Worm (Caenorhabditis elegans) whole organism, L1 larva: Measurements from ENCODE around the gene F28H6.6.

Source experiments
- C16A3.4 ChIP-seq: fragments of 150-350 bp; optimal IDR thresholded peaks from 2 replicates; lab custom pipeline; 2014; ENCODE audit warnings: missing biosample characterization, missing genetic modification characterization
- C34B4.2 ChIP-seq: sonication (generic microtip); optimal IDR thresholded peaks from 2 replicates; lab custom pipeline; 2017; ENCODE audit warnings: mild to moderate bottlenecking, missing genetic modification characterization, missing compliant biosample characterization
- aha-1 ChIP-seq: fragments of 150-350 bp; optimal IDR thresholded peaks from 2 replicates; lab custom pipeline; 2014; ENCODE audit warnings: missing biosample characterization, missing genetic modification characterization
- alr-1 ChIP-seq: fragments of 200-800 bp; sonication (Bioruptor generic); optimal IDR thresholded peaks from 2 replicates; lab custom pipeline; 2018; ENCODE audit warnings: borderline replicate concordance, mild to moderate bottlenecking, missing genetic modification characterization, missing compliant biosample characterization
- aly-2 ChIP-seq: fragments of 150-350 bp; optimal IDR thresholded peaks from 2 replicates; lab custom pipeline; 2014; ENCODE audit warnings: missing biosample characterization, missing genetic modification characterization
- ama-1 ChIP-seq: fragments of 150-350 bp; optimal IDR thresholded peaks from 2 replicates; lab custom pipeline; 2014
- blmp-1 ChIP-seq: fragments of 150-350 bp; optimal IDR thresholded peaks from 2 replicates; lab custom pipeline; 2014; ENCODE audit warnings: missing biosample characterization, missing genetic modification characterization
- ceh-8 ChIP-seq: fragments of 200-800 bp; sonication (Bioruptor generic); optimal IDR thresholded peaks from 2 replicates; lab custom pipeline; 2018; ENCODE audit warnings: mild to moderate bottlenecking, missing genetic modification characterization, moderate library complexity, missing compliant biosample characterization
- ceh-82 ChIP-seq, 3 experiments: fragments of 150-350 bp in 1 of 3; sonication (generic microtip) in 2 of 3; optimal IDR thresholded peaks; 2 replicates each; lab custom pipeline; 2014 to 2017; ENCODE audit warnings: missing biosample characterization in 3 of 3, missing genetic modification characterization in 3 of 3
- dpl-1 ChIP-seq, 3 experiments: fragments of 150-350 bp in 2 of 3; sonication (generic microtip) in 1 of 3; optimal IDR thresholded peaks; 2 replicates each; lab custom pipeline; 2014 to 2017; ENCODE audit warnings: missing biosample characterization in 3 of 3, missing genetic modification characterization in 3 of 3, missing genetic modification reagents in 3 of 3
- efl-1 ChIP-seq, 4 experiments: fragments of 150-350 bp; optimal IDR thresholded peaks in 3 of 4; peaks in 1 of 4; 1 replicate in 1 of 4; 2 replicates in 3 of 4; lab custom pipeline; 2014; ENCODE audit warnings: missing biosample characterization in 2 of 4, missing genetic modification characterization in 2 of 4, missing genetic modification reagents in 2 of 4
- egl-13 ChIP-seq: sonication (generic microtip); optimal IDR thresholded peaks from 2 replicates; lab custom pipeline; 2016; ENCODE audit warnings: missing genotype, missing genetic modification reagents, missing genetic modification characterization, missing compliant biosample characterization
- egl-27 ChIP-seq, 2 experiments: fragments of 150-350 bp in 1 of 2; sonication (generic microtip); optimal IDR thresholded peaks; 3 replicates each; lab custom pipeline; 2017 to 2018; ENCODE audit warnings: missing biosample characterization in 2 of 2, missing genetic modification characterization in 2 of 2, missing genetic modification reagents in 2 of 2
- fkh-4 ChIP-seq: sonication (generic microtip); optimal IDR thresholded peaks from 2 replicates; lab custom pipeline; 2016; ENCODE audit warnings: missing compliant biosample characterization, missing genetic modification characterization, borderline replicate concordance
- fkh-8 ChIP-seq: sonication (generic microtip); optimal IDR thresholded peaks from 2 replicates; lab custom pipeline; 2016; ENCODE audit warnings: mild to moderate bottlenecking, missing genetic modification characterization, missing compliant biosample characterization
- hlh-4 ChIP-seq: sonication (generic microtip); optimal IDR thresholded peaks from 2 replicates; lab custom pipeline; 2016; ENCODE audit warnings: mild to moderate bottlenecking, missing genetic modification characterization, missing compliant biosample characterization
- hpl-2 ChIP-seq: fragments of 150-350 bp; optimal IDR thresholded peaks from 2 replicates; lab custom pipeline; 2014; ENCODE audit warnings: missing biosample characterization, missing genetic modification reagents, missing genetic modification characterization
- isw-1 ChIP-seq: fragments of 200-800 bp; sonication (Bioruptor generic); IDR thresholded peaks from 2 replicates; pipeline ENCODE4 v1.3.6; 2022; ENCODE audit warnings: missing genetic modification characterization, missing compliant biosample characterization
- lin-13 ChIP-seq: fragments of 150-350 bp; optimal IDR thresholded peaks from 2 replicates; lab custom pipeline; 2014; ENCODE audit warnings: missing biosample characterization, missing genetic modification reagents, missing genetic modification characterization
- lin-14 ChIP-seq: fragments of 200-800 bp; sonication (Bioruptor generic); optimal IDR thresholded peaks from 2 replicates; lab custom pipeline; 2018; ENCODE audit warnings: mild to moderate bottlenecking, missing genetic modification characterization, moderate library complexity, missing compliant biosample characterization
- lin-35 ChIP-seq, 2 experiments: fragments of 150-350 bp; optimal IDR thresholded peaks; 2 replicates each; lab custom pipeline; 2014; ENCODE audit warnings: missing biosample characterization in 2 of 2, missing genetic modification characterization in 2 of 2, missing genetic modification reagents in 2 of 2
- lin-39 ChIP-seq: fragments of 150-350 bp; optimal IDR thresholded peaks from 2 replicates; lab custom pipeline; 2014; ENCODE audit warnings: missing biosample characterization, missing genetic modification reagents, missing genetic modification characterization
- lsy-2 ChIP-seq, 2 experiments: fragments of 150-350 bp; optimal IDR thresholded peaks; 2 replicates each; lab custom pipeline; 2014; ENCODE audit warnings: missing biosample characterization in 2 of 2, missing genetic modification characterization in 2 of 2
- mab-9 ChIP-seq: fragments of 200-800 bp; sonication (Bioruptor generic); IDR thresholded peaks from 2 replicates; pipeline ENCODE4 v1.3.6; 2022; ENCODE audit warnings: missing genetic modification reagents, missing genetic modification characterization, missing compliant biosample characterization
- mdl-1 ChIP-seq, 2 experiments: fragments of 150-350 bp; optimal IDR thresholded peaks; 2 replicates each; lab custom pipeline; 2014 to 2017; ENCODE audit warnings: missing biosample characterization in 2 of 2, missing genetic modification characterization in 2 of 2, inconsistent platforms in 1 of 2
- mef-2 ChIP-seq: fragments of 150-350 bp; optimal IDR thresholded peaks from 2 replicates; lab custom pipeline; 2014; ENCODE audit warnings: missing biosample characterization, missing genetic modification characterization
- mep-1 ChIP-seq: fragments of 150-350 bp; optimal IDR thresholded peaks from 2 replicates; lab custom pipeline; 2014; ENCODE audit warnings: missing biosample characterization, missing genetic modification characterization
- nhr-19 ChIP-seq: fragments of 200-800 bp; sonication (Bioruptor generic); conservative IDR thresholded peaks from 2 replicates; pipeline ENCODE4 v1.3.6; 2022; ENCODE audit warnings: missing genetic modification characterization, missing compliant biosample characterization
- nhr-20 ChIP-seq: sonication (generic microtip); optimal IDR thresholded peaks from 2 replicates; lab custom pipeline; 2016; ENCODE audit warnings: mild to moderate bottlenecking, missing genetic modification characterization, missing compliant biosample characterization
- nhr-47 ChIP-seq: sonication (generic microtip); optimal IDR thresholded peaks from 2 replicates; lab custom pipeline; 2016; ENCODE audit warnings: mild to moderate bottlenecking, missing genetic modification characterization, moderate library complexity, missing compliant biosample characterization
- nhr-71 ChIP-seq: sonication (generic microtip); optimal IDR thresholded peaks from 2 replicates; lab custom pipeline; 2016; ENCODE audit warnings: mild to moderate bottlenecking, missing genetic modification characterization, moderate library complexity, missing compliant biosample characterization
- nhr-76 ChIP-seq: sonication (generic microtip); optimal IDR thresholded peaks from 2 replicates; lab custom pipeline; 2017; ENCODE audit warnings: missing biosample characterization, missing genetic modification characterization
- nhr-85 ChIP-seq: sonication (generic microtip); peaks from one replicate; lab custom pipeline; 2016; ENCODE audit warnings: missing genetic modification characterization, inconsistent platforms, missing compliant biosample characterization
- rnt-1 ChIP-seq: sonication (generic microtip); optimal IDR thresholded peaks from 2 replicates; lab custom pipeline; 2016; ENCODE audit warnings: mild to moderate bottlenecking, missing genetic modification characterization, moderate library complexity, missing compliant biosample characterization
- sup-37 ChIP-seq: fragments of 200-800 bp; sonication (Bioruptor generic); optimal IDR thresholded peaks from 2 replicates; lab custom pipeline; 2018; ENCODE audit warnings: mild to moderate bottlenecking, missing genetic modification characterization, missing compliant biosample characterization
- tbx-2 ChIP-seq: sonication (generic microtip); optimal IDR thresholded peaks from 2 replicates; lab custom pipeline; 2016; ENCODE audit warnings: missing genetic modification characterization, missing compliant biosample characterization
- unc-62 ChIP-seq: fragments of 150-350 bp; optimal IDR thresholded peaks from 2 replicates; lab custom pipeline; 2014; ENCODE audit warnings: missing biosample characterization, missing genetic modification reagents, missing genetic modification characterization
- unc-86 ChIP-seq: sonication (generic microtip); optimal IDR thresholded peaks from 2 replicates; lab custom pipeline; 2016; ENCODE audit warnings: missing genetic modification characterization, missing compliant biosample characterization
- vab-15 ChIP-seq: sonication (generic microtip); optimal IDR thresholded peaks from 2 replicates; lab custom pipeline; 2017; ENCODE audit warnings: missing genotype, mild to moderate bottlenecking, missing genetic modification characterization, missing compliant biosample characterization

Gene F28H6.6

DNA sequence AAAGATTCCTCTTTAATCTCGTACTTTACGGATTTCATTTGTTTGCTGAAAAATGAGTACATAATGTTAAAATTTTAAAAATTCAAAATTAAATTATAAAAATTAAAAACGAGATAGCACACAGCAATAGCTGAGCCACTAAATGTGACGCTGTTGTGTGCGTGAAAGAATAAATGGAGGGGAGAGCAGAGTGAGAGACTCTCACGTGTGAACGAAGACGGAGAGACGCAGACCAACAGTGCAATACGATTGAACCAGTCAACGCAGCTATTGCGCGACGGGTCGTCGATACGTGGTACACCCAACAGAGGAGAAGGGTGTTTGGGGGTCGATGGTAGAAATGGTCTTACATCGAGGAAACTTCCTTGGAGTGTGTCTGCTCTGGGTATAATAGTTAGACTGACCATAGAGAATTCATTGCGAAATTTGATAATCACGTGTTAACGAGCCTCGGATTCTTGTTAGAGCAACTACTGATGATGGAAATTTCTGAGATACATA is 27.0 kb downstream of the F28H6.6 start, which contains the start of gene F16B12.4 (continued):
- TF ChIP-seq mep-1 (tag; lab: Kevin White, UChicago) (peak; percentile 8), lin-13 (GFP tag; lab: Kevin White, UChicago) (no peak), hpl-2 (GFP tag; lab: Kevin White, UChicago) (no peak), fkh-8 (tag; lab: Kevin White, UChicago) (no peak), fkh-4 (no peak), lin-35 (GFP tag; optimal IDR thresholded peaks at IDR 0.05; lab: Kevin White, UChicago) (peak in 1 of 2 experiments; percentile 29), aly-2 (tag; lab: Kevin White, UChicago) (no peak), lin-39 (tag; lab: Kevin White, UChicago) (no peak), rnt-1 (tag; lab: Kevin White, UChicago) (no peak), aha-1 (tag; lab: Kevin White, UChicago) (no peak), sup-37 (GFP tag; lab: Kevin White, UChicago) (no peak), hlh-4 (tag; lab: Kevin White, UChicago) (no peak), C16A3.4 (tag; lab: Kevin White, UChicago) (no peak), mef-2 (tag; lab: Kevin White, UChicago) (no peak), vab-15 (no peak), ceh-82 (tag; optimal IDR thresholded peaks at IDR 0.05; lab: Kevin White, UChicago) (no peak), nhr-47 (peak; percentile 16), nhr-71 (tag; lab: Kevin White, UChicago) (peak; percentile 0), unc-86 (no peak), mdl-1 (tag; optimal IDR thresholded peaks at IDR 0.05; lab: Kevin White, UChicago) (no peak), alr-1 (no peak), blmp-1 (tag; lab: Kevin White, UChicago) (no peak), egl-13 (tag; lab: Kevin White, UChicago) (no peak), efl-1 (optimal IDR thresholded peaks at IDR 0.05; lab: Kevin White, UChicago) (peak in 1 of 2 experiments; percentile 7), efl-1 (GFP tag; optimal IDR thresholded peaks at IDR 0.05 in 1 of 2; lab: Kevin White, UChicago) (peak in 1 of 2 experiments; percentile 3), mab-9 (GFP tag; lab: Robert Waterston, UW) (no peak), lin-14 (GFP tag; lab: Kevin White, UChicago) (no peak), nhr-20 (tag; lab: Kevin White, UChicago) (no peak), egl-27 (tag; optimal IDR thresholded peaks at IDR 0.05; lab: Kevin White, UChicago) (no peak)
- TF ChIP-seq, all 84 proteins: peak for 8

DNA sequence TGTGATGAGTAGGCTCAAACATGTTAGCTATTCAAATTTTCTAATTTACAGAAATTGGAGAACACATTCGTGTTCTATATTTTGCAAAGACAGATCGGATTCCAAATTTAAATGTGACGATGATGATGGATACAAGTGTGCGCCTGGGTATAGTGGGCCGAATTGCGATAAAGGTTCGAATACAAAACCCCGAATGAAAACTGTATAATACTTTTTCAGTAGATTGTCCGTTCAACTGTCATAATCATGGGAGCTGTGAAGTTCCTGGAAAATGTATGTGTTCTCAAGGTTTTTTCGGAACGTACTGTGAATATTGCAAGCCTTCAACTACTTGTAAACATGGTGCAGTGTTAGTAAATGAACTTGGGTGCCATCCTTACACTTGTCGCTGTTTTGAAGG is 34.7 kb downstream of the F28H6.6 start:
- TF ChIP-seq unc-62 (GFP tag; lab: Kevin White, UChicago) = no peak
- no peak for TF ChIP-seq efl-1 (optimal IDR thresholded peaks at IDR 0.05; lab: Kevin White, UChicago)
- peak in 1 of 2 experiments; percentile 70 for TF ChIP-seq efl-1 (GFP tag; optimal IDR thresholded peaks at IDR 0.05 in 1 of 2; lab: Kevin White, UChicago)

DNA sequence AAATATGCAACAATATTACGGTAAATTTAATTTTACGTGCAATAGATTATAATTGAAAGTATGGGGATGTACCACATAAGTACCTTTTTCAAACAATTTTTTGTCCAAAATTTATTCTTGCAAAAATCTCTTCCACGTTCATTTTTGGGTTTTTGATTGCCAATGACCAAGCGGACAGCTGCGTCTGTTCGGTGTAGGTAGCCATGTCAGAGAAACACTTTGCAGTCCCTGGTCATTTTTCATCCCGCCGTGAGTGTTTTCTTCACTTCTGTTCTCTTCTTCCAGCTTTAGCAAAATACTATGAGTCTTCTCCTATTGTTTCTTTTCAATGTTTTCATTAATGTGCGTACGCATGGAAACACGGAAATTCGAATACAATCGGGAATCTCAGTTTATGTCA is 35.6 kb downstream of the F28H6.6 start, which contains the start of gene dsl-4:
Gene dsl-4, plus strand, starts transcription at position 301 of the 400 bp plus-strand sequence.
- TF ChIP-seq ceh-8 (GFP tag; lab: Kevin White, UChicago) (no peak), C34B4.2 (no peak), ama-1 (lab: Kevin White, UChicago) (no peak), fkh-8 (tag; lab: Kevin White, UChicago) (no peak), isw-1 (GFP tag; lab: Robert Waterston, UW) (no peak), nhr-71 (tag; lab: Kevin White, UChicago) (no peak), alr-1 (no peak), tbx-2 (tag; lab: Kevin White, UChicago) (no peak), dpl-1 (GFP tag; optimal IDR thresholded peaks at IDR 0.05; lab: Kevin White, UChicago) (no peak), nhr-47 (no peak), nhr-19 (GFP tag; lab: Robert Waterston, UW) (no peak), lsy-2 (tag; optimal IDR thresholded peaks at IDR 0.05; lab: Kevin White, UChicago) (no peak), nhr-85 (tag; lab: Kevin White, UChicago) (no peak), nhr-20 (tag; lab: Kevin White, UChicago) (no peak), blmp-1 (tag; lab: Kevin White, UChicago) (no peak), nhr-76 (tag; lab: Kevin White, UChicago) (no peak)
